Fruit fly (Drosophila melanogaster) whole organism, embryonic: ENCODE data around the gene CG8851.

Experiments used
- CG1024 ChIP-seq: fragments of 200-800 bp; sonication (Bioruptor generic); IDR thresholded peaks from 2 replicates; pipeline ENCODE4 v1.3.6; 2022; ENCODE audit warnings: missing biosample characterization, missing genetic modification characterization
- CG10366 ChIP-seq: fragments of 200-800 bp; sonication (Bioruptor generic); IDR thresholded peaks from 2 replicates; pipeline ENCODE4 v1.3.6; 2022; ENCODE audit warnings: missing biosample characterization, missing genetic modification characterization
- CG12236 ChIP-seq: fragments of 200-800 bp; sonication (Bioruptor generic); optimal IDR thresholded peaks from 2 replicates; lab custom pipeline; 2016; ENCODE audit warnings: missing biosample characterization, missing genetic modification characterization
- CG13775 ChIP-seq: fragments of 200-800 bp; sonication (Bioruptor generic); optimal IDR thresholded peaks from 3 replicates; lab custom pipeline; 2017; ENCODE audit warnings: missing biosample characterization, mild to moderate bottlenecking, missing genetic modification characterization
- CG14441 ChIP-seq: fragments of 200-800 bp; sonication (Bioruptor generic); IDR thresholded peaks from 2 replicates; pipeline ENCODE4 v1.3.6; 2022; ENCODE audit warnings: missing biosample characterization, missing genetic modification characterization
- CG15073 ChIP-seq: fragments of 200-800 bp; sonication (Bioruptor generic); optimal IDR thresholded peaks from 2 replicates; lab custom pipeline; 2016; ENCODE audit warnings: missing biosample characterization, missing genetic modification characterization
- CG15601 ChIP-seq: fragments of 200-800 bp; sonication (Bioruptor generic); optimal IDR thresholded peaks from 3 replicates; lab custom pipeline; 2019; ENCODE audit warnings: missing biosample characterization, mild to moderate bottlenecking, missing genetic modification characterization, moderate library complexity
- CG17829 ChIP-seq: fragments of 200-800 bp; optimal IDR thresholded peaks from 2 replicates; lab custom pipeline; 2019; ENCODE audit warnings: missing biosample characterization, mild to moderate bottlenecking, missing genetic modification characterization, moderate library complexity
- CG18599 ChIP-seq: fragments of 200-800 bp; sonication (Bioruptor generic); optimal IDR thresholded peaks from 3 replicates; lab custom pipeline; 2017; ENCODE audit warnings: missing biosample characterization, missing genetic modification characterization, mild to moderate bottlenecking, moderate library complexity, missing genetic modification reagents
- CG2116 ChIP-seq: fragments of 200-800 bp; sonication (Bioruptor generic); optimal IDR thresholded peaks from 3 replicates; lab custom pipeline; 2018; ENCODE audit warnings: missing biosample characterization, mild to moderate bottlenecking, missing genetic modification characterization
- CG2875 ChIP-seq: fragments of 200-800 bp; sonication (Bioruptor generic); optimal IDR thresholded peaks from 2 replicates; lab custom pipeline; 2017; ENCODE audit warnings: missing biosample characterization, mild to moderate bottlenecking, missing genetic modification characterization, missing genetic modification reagents
- CG32767 ChIP-seq: fragments of 200-800 bp; sonication (Bioruptor generic); IDR thresholded peaks from 2 replicates; pipeline ENCODE4 v1.3.6; 2022; ENCODE audit warnings: missing biosample characterization, missing genetic modification characterization
- CG33213 ChIP-seq: fragments of 200-800 bp; sonication (Bioruptor generic); optimal IDR thresholded peaks from 3 replicates; lab custom pipeline; 2016; ENCODE audit warnings: missing biosample characterization, missing genetic modification characterization
- CG42726 ChIP-seq: fragments of 200-800 bp; sonication (Bioruptor generic); IDR thresholded peaks from 2 replicates; pipeline ENCODE4 v1.3.6; 2022; ENCODE audit warnings: missing biosample characterization, missing genetic modification characterization; ENCODE audit not compliant: partially characterized antibody
- CG4730 ChIP-seq: fragments of 200-800 bp; sonication (Bioruptor generic); IDR thresholded peaks from 2 replicates; pipeline ENCODE4 v1.3.6; 2022; ENCODE audit warnings: missing biosample characterization, missing genetic modification characterization
- CG6689 ChIP-seq: fragments of 200-800 bp; sonication (Bioruptor generic); IDR thresholded peaks from 2 replicates; pipeline ENCODE4 v1.3.6; 2022; ENCODE audit warnings: missing biosample characterization, missing genetic modification characterization
- CG7745 ChIP-seq: fragments of 200-800 bp; sonication (Bioruptor generic); optimal IDR thresholded peaks from 2 replicates; lab custom pipeline; 2018; ENCODE audit warnings: missing biosample characterization, mild to moderate bottlenecking, missing genetic modification characterization, moderate library complexity
- CG7987 ChIP-seq: fragments of 200-800 bp; sonication (Bioruptor generic); optimal IDR thresholded peaks from 2 replicates; lab custom pipeline; 2018; ENCODE audit warnings: missing biosample characterization, mild to moderate bottlenecking, missing genetic modification characterization, moderate library complexity
- CG8089 ChIP-seq: fragments of 200-800 bp; sonication (Bioruptor generic); optimal IDR thresholded peaks from 3 replicates; lab custom pipeline; 2016; ENCODE audit warnings: missing biosample characterization, missing genetic modification characterization
- CG9215 ChIP-seq: fragments of 200-800 bp; sonication (Bioruptor generic); IDR thresholded peaks from 2 replicates; pipeline ENCODE4 v1.3.6; 2022; ENCODE audit warnings: missing biosample characterization, missing genetic modification characterization
- CG9727 ChIP-seq: fragments of 200-800 bp; sonication (Bioruptor generic); optimal IDR thresholded peaks from 3 replicates; lab custom pipeline; 2017; ENCODE audit warnings: missing biosample characterization, mild to moderate bottlenecking, missing genetic modification characterization
- Dip2 ChIP-seq: fragments of 200-800 bp; sonication (Bioruptor generic); IDR thresholded peaks from 2 replicates; pipeline ENCODE4 v1.3.6; 2022; ENCODE audit warnings: missing biosample characterization, missing genetic modification characterization
- Ets97D ChIP-seq: fragments of 200-800 bp; sonication (Bioruptor generic); optimal IDR thresholded peaks from 3 replicates; lab custom pipeline; 2016; ENCODE audit warnings: missing biosample characterization, missing genetic modification characterization
- Gug ChIP-seq: fragments of 200-800 bp; sonication (Bioruptor generic); IDR thresholded peaks from 4 replicates; pipeline ENCODE4 v1.3.6; 2022; ENCODE audit warnings: missing biosample characterization, missing genetic modification characterization
- MESR4 ChIP-seq: fragments of 200-800 bp; sonication (Bioruptor generic); optimal IDR thresholded peaks from 2 replicates; lab custom pipeline; 2018; ENCODE audit warnings: missing biosample characterization, mild to moderate bottlenecking, missing genetic modification characterization, moderate library complexity
- Ptx1 ChIP-seq: fragments of 200-800 bp; sonication (Bioruptor generic); IDR thresholded peaks from 2 replicates; pipeline ENCODE4 v1.3.6; 2022; ENCODE audit warnings: missing biosample characterization, missing genetic modification characterization
- Spps ChIP-seq: fragments of 200-800 bp; sonication (Bioruptor generic); optimal IDR thresholded peaks from 2 replicates; lab custom pipeline; 2018; ENCODE audit warnings: missing biosample characterization, mild to moderate bottlenecking, missing genetic modification characterization
- Vsx1 ChIP-seq: fragments of 200-800 bp; sonication (Bioruptor generic); optimal IDR thresholded peaks from 2 replicates; lab custom pipeline; 2017; ENCODE audit warnings: missing biosample characterization, mild to moderate bottlenecking, missing genetic modification characterization, missing genetic modification reagents
- bab2 ChIP-seq: fragments of 200-800 bp; sonication (Bioruptor generic); optimal IDR thresholded peaks from 2 replicates; lab custom pipeline; 2016; ENCODE audit warnings: missing biosample characterization, missing genetic modification characterization
- bowl ChIP-seq: fragments of 200-800 bp; sonication (Bioruptor generic); IDR thresholded peaks from 2 replicates; pipeline ENCODE4 v1.3.6; 2022; ENCODE audit warnings: missing biosample characterization, missing genetic modification characterization
- chm ChIP-seq: fragments of 200-800 bp; sonication (Bioruptor generic); IDR thresholded peaks from 2 replicates; pipeline ENCODE4 v1.3.6; 2022; ENCODE audit warnings: missing biosample characterization, missing genetic modification characterization
- crp ChIP-seq, 2 experiments: fragments of 200-800 bp; sonication (Bioruptor generic); optimal IDR thresholded peaks; 2 replicates in 1 of 2; 3 replicates in 1 of 2; lab custom pipeline; 2017; ENCODE audit warnings: missing biosample characterization in 2 of 2, missing genetic modification characterization in 2 of 2, mild to moderate bottlenecking in 1 of 2, moderate library complexity in 1 of 2
- cwo ChIP-seq: fragments of 200-800 bp; sonication (Bioruptor generic); optimal IDR thresholded peaks from 3 replicates; lab custom pipeline; 2017; ENCODE audit warnings: missing biosample characterization, missing genetic modification characterization, mild to moderate bottlenecking, moderate library complexity, missing genetic modification reagents
- dimm ChIP-seq: fragments of 200-800 bp; sonication (Bioruptor generic); IDR thresholded peaks from 2 replicates; pipeline ENCODE4 v1.3.6; 2022; ENCODE audit warnings: missing biosample characterization, missing genetic modification characterization
- dmrt11E ChIP-seq: fragments of 200-800 bp; sonication (Bioruptor generic); optimal IDR thresholded peaks from 3 replicates; lab custom pipeline; 2018; ENCODE audit warnings: missing biosample characterization, mild to moderate bottlenecking, missing genetic modification characterization, moderate library complexity
- gsb ChIP-seq: fragments of 200-800 bp; sonication (Bioruptor generic); IDR thresholded peaks from 2 replicates; pipeline ENCODE4 v1.3.6; 2022; ENCODE audit warnings: missing biosample characterization, missing genetic modification characterization
- knrl ChIP-seq: fragments of 200-800 bp; sonication (Bioruptor generic); IDR thresholded peaks from 3 replicates; pipeline ENCODE4 v1.3.6; 2022; ENCODE audit warnings: missing biosample characterization, missing genetic modification characterization; ENCODE audit not compliant: partially characterized antibody
- lov ChIP-seq, 2 experiments: fragments of 200-800 bp in 1 of 2; fragments of >200 bp in 1 of 2; sonication (Bioruptor generic) in 1 of 2; IDR thresholded peaks in 1 of 2; optimal IDR thresholded peaks in 1 of 2; 2 replicates in 1 of 2; 3 replicates in 1 of 2; pipeline versions ENCODE4 v1.3.6 to Lab custom; 2017 to 2022; ENCODE audit warnings: missing biosample characterization in 1 of 2, missing genetic modification characterization in 1 of 2
- maf-S ChIP-seq: fragments of 200-800 bp; sonication (Bioruptor generic); optimal IDR thresholded peaks from 2 replicates; lab custom pipeline; 2016; ENCODE audit warnings: missing biosample characterization, missing genetic modification characterization
- odd ChIP-seq: fragments of 200-800 bp; sonication (Bioruptor generic); optimal IDR thresholded peaks from 2 replicates; lab custom pipeline; 2017; ENCODE audit warnings: missing biosample characterization, mild to moderate bottlenecking, missing genetic modification characterization
- peb ChIP-seq: fragments of 200-800 bp; sonication (Bioruptor generic); IDR thresholded peaks from 2 replicates; pipeline ENCODE4 v1.3.6; 2022; ENCODE audit warnings: missing biosample characterization, missing genetic modification characterization
- pita ChIP-seq: fragments of 200-800 bp; sonication (Bioruptor generic); optimal IDR thresholded peaks from 2 replicates; lab custom pipeline; 2017; ENCODE audit warnings: missing biosample characterization, mild to moderate bottlenecking, missing genetic modification characterization
- pnt ChIP-seq: fragments of 200-800 bp; sonication (Bioruptor generic); optimal IDR thresholded peaks from 3 replicates; lab custom pipeline; 2016; ENCODE audit warnings: missing biosample characterization, missing genetic modification characterization
- sug ChIP-seq: fragments of 200-800 bp; optimal IDR thresholded peaks from 2 replicates; lab custom pipeline; 2019; ENCODE audit warnings: missing biosample characterization, mild to moderate bottlenecking, missing genetic modification characterization, moderate library complexity
- trem ChIP-seq: fragments of 200-800 bp; optimal IDR thresholded peaks from 3 replicates; lab custom pipeline; 2019; ENCODE audit warnings: missing biosample characterization, mild to moderate bottlenecking, missing genetic modification characterization, moderate library complexity
- tup ChIP-seq: fragments of 200-800 bp; sonication (Bioruptor generic); optimal IDR thresholded peaks from 2 replicates; lab custom pipeline; 2016; ENCODE audit warnings: missing biosample characterization, mild to moderate bottlenecking, missing genetic modification characterization, moderate library complexity
- vnd ChIP-seq: fragments of 200-800 bp; sonication (Bioruptor generic); IDR thresholded peaks from 3 replicates; pipeline ENCODE4 v1.3.6; 2022; ENCODE audit warnings: missing biosample characterization, missing genetic modification characterization; ENCODE audit not compliant: partially characterized antibody
- zfh1 ChIP-seq: fragments of 200-800 bp; sonication (Bioruptor generic); IDR thresholded peaks from 3 replicates; pipeline ENCODE4 v1.3.6; 2022; ENCODE audit warnings: missing biosample characterization, missing genetic modification characterization

CG8851 gene

DNA sequence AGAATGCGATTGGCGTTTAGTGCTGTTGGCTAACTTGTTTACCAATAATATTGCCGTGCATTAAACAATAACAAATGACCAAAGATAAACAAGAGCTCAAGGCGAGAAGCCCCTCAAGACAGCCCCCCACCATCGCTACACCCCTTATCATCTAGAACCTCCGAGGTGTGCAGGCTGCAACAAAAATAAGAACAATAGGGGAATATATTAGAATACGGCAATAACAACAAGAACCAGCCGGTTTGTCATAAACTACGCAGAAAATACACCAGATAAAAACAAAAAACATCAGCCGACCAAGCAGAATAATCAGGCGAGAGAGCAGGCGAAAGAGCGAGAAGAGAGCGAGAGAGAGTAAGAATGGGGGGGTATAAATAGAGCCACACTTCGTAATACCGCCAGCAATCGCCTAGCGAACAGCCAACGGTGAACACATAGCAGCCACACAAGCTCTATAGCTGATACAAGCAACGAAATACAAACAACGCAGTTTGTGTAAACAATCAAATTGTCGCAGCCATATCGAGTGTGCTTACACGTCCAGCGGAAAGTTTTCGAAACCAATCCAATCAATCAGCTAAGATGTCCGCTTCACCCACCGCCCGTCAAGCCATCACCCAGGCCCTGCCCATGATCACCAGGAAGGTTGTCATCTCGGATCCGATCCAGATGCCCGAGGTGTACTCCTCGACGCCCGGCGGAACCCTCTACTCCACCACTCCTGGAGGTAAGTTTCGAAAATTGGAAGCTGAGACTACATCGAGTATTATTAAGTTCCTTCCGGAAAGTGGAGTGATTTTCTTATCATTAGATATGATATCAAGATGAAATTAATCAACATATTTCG lies 41.2 kb upstream of the CG8851 start, which contains the start of gene Thor (continued):
- TF ChIP-seq lov (optimal IDR thresholded peaks at IDR 0.05; lab: Kevin White, UChicago) (no peak), lov (GFP tag; IDR thresholded peaks at IDR 0.05; lab: Robert Waterston, UW) (peak; percentile 90), Ptx1 (GFP tag; lab: Robert Waterston, UW) (no peak), CG12236 (peak; percentile 46), dmrt11E (tag; lab: Kevin White, UChicago) (peak; percentile 9), odd (GFP tag; lab: Kevin White, UChicago) (peak; percentile 39), vnd (GFP tag; lab: Robert Waterston, UW) (no peak), MESR4 (GFP tag; lab: Kevin White, UChicago) (peak; percentile 41), CG17829 (tag; lab: Kevin White, UChicago) (peak; percentile 61), CG15601 (tag; lab: Kevin White, UChicago) (peak; percentile 36), Vsx1 (peak; percentile 59), CG8089 (GFP tag; lab: Kevin White, UChicago) (peak; percentile 45), peb (no peak), maf-S (peak; percentile 44), CG15073 (GFP tag; lab: Kevin White, UChicago) (no peak), CG7987 (GFP tag; lab: Kevin White, UChicago) (peak; percentile 80), knrl (GFP tag; lab: Robert Waterston, UW) (peak; percentile 26; the same call in 1 of the 3 replicates), bab2 (GFP tag; lab: Kevin White, UChicago) (peak; percentile 11), CG13775 (GFP tag; lab: Kevin White, UChicago) (peak; percentile 46), CG1024 (GFP tag; lab: Robert Waterston, UW) (peak; percentile 76), bowl (GFP tag; lab: Robert Waterston, UW) (peak; percentile 74), pnt (GFP tag; lab: Kevin White, UChicago) (peak; percentile 26), dimm (0 out of 2 replicates have a peak, but pooled peaks have one; percentile 4), CG10366 (no peak), CG4730 (GFP tag; lab: Robert Waterston, UW) (peak; percentile 31; the same call in 1 of the 2 replicates), Ets97D (GFP tag; lab: Kevin White, UChicago) (no peak), cwo (GFP tag; lab: Kevin White, UChicago) (peak; percentile 85), CG9215 (GFP tag; lab: Robert Waterston, UW) (no peak), Dip2 (no peak), Spps (tag; lab: Kevin White, UChicago) (peak; percentile 21), crp (GFP tag; optimal IDR thresholded peaks at IDR 0.05; lab: Kevin White, UChicago) (peak in 1 of 2 experiments; percentile 19), Gug (GFP tag; lab: Robert Waterston, UW) (no peak), CG2875 (GFP tag; lab: Kevin White, UChicago) (peak; percentile 66), CG42726 (GFP tag; lab: Robert Waterston, UW) (peak; percentile 91), trem (tag; lab: Kevin White, UChicago) (peak; percentile 24), CG7745 (tag; lab: Kevin White, UChicago) (no peak), chm (GFP tag; lab: Robert Waterston, UW) (peak; percentile 95), CG32767 (GFP tag; lab: Robert Waterston, UW) (peak; percentile 66), CG9727 (GFP tag; lab: Kevin White, UChicago) (peak; percentile 79), tup (GFP tag; lab: Kevin White, UChicago) (peak; percentile 63), sug (peak; percentile 77), CG33213 (GFP tag; lab: Kevin White, UChicago) (peak; percentile 67), CG6689 (GFP tag; lab: Robert Waterston, UW) (no peak), gsb (GFP tag; lab: Robert Waterston, UW) (peak; percentile 68), CG2116 (GFP tag; lab: Kevin White, UChicago) (no peak), pita (no peak), CG14441 (GFP tag; lab: Robert Waterston, UW) (peak; percentile 40; the same call in 1 of the 2 replicates), zfh1 (GFP tag; lab: Robert Waterston, UW) (peak; percentile 80), CG18599 (GFP tag; lab: Kevin White, UChicago) (peak; percentile 85)
